Worm (Caenorhabditis elegans): ENCODE data around the gene nhr-18.

nhr-18 gene

DNA sequence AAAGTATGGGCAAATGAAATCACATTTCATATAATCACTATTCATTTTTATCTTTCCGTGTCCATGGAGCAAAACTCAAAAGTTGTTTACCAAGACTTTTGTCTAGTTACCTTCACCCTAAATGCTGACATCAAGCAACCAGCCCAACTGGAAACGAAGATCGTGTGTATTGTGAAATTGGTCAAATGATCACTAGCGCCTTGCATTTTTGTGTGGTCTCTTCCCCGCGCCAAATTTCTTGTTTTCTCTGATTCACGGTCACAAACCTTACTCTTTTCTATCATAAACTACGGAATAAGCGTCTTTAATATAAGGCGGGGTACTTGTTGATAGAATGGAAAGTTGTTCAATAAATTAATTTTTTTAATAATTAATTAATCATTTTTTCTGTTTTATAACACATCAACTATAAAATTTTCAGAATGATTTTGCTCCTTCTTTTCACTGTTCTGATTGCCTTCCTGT is 23.2 kb downstream of the nhr-18 start, which contains the start of gene cyp-33C7 (continued):
- 0 out of 2 replicates have a peak, but pooled peaks have one; percentile 39 for TF ChIP-seq tra-1 (GFP tag; IDR thresholded peaks at IDR 0.05)
- TF ChIP-seq ceh-28 (tag; optimal IDR thresholded peaks at IDR 0.05), result no peak
- no peak for TF ChIP-seq attf-4 (tag; optimal IDR thresholded peaks at IDR 0.05)

DNA sequence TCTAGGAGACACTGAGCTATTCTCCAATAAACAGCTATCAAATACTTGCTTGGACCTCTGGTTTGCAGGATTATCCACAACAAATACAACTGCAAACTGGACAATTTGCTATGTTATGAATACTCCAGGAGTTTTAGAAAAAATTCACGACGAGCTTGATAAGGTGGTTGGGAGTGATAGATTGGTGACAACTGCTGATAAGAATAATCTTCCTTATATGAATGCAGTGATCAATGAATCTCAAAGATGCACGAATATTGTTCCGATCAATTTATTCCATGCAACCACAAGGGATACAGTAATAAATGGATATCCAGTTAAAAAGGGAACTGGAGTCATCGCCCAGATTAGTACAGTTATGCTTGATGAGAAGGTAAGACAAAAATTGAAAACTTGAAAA is 24.8 kb downstream of the nhr-18 start:
- TF ChIP-seq Y75B8A.6 (GFP tag; IDR thresholded peaks at IDR 0.05), result no peak
- TF ChIP-seq dpl-1 (GFP tag; optimal IDR thresholded peaks at IDR 0.05), result no peak
- no peak for TF ChIP-seq R02D3.7 (tag; optimal IDR thresholded peaks at IDR 0.05)
- peak; percentile 73 for TF ChIP-seq dmd-6 (GFP tag; IDR thresholded peaks at IDR 0.05)
- TF ChIP-seq ceh-44 (GFP tag; IDR thresholded peaks at IDR 0.05), result no peak
- no peak for TF ChIP-seq nhr-11 (tag; optimal IDR thresholded peaks at IDR 0.05)
- no peak for TF ChIP-seq T26A8.4 (GFP tag; IDR thresholded peaks at IDR 0.05)
- TF ChIP-seq pqm-1 (tag; optimal IDR thresholded peaks at IDR 0.05), result peak; percentile 7
- TF ChIP-seq dve-1 (tag; optimal IDR thresholded peaks at IDR 0.05; ENCODE audit: insufficient read depth), result peak; percentile 8
- no peak for TF ChIP-seq ama-1 (optimal IDR thresholded peaks at IDR 0.05)
- no peak for TF ChIP-seq ztf-11 (tag; optimal IDR thresholded peaks at IDR 0.05)
- TF ChIP-seq egl-43 (GFP tag; IDR thresholded peaks at IDR 0.05), result no peak
- TF ChIP-seq snpc-4 (tag; optimal IDR thresholded peaks at IDR 0.05), result no peak
- no peak for TF ChIP-seq Y5F2A.4 (GFP tag; optimal IDR thresholded peaks at IDR 0.05)
- TF ChIP-seq daf-16 (GFP tag; optimal IDR thresholded peaks at IDR 0.05), result no peak
- TF ChIP-seq daf-16 (tag; optimal IDR thresholded peaks at IDR 0.05), result peak; percentile 19
- TF ChIP-seq egl-27 (tag; optimal IDR thresholded peaks at IDR 0.05), result no peak
- no peak for TF ChIP-seq nhr-102 (tag; optimal IDR thresholded peaks at IDR 0.05)
- no peak for TF ChIP-seq lim-7 (GFP tag; IDR thresholded peaks at IDR 0.05)
- no peak for TF ChIP-seq pha-4 (GFP tag; IDR thresholded peaks at IDR 0.05)
- no peak for TF ChIP-seq pha-4 (tag; optimal IDR thresholded peaks at IDR 0.05)

DNA sequence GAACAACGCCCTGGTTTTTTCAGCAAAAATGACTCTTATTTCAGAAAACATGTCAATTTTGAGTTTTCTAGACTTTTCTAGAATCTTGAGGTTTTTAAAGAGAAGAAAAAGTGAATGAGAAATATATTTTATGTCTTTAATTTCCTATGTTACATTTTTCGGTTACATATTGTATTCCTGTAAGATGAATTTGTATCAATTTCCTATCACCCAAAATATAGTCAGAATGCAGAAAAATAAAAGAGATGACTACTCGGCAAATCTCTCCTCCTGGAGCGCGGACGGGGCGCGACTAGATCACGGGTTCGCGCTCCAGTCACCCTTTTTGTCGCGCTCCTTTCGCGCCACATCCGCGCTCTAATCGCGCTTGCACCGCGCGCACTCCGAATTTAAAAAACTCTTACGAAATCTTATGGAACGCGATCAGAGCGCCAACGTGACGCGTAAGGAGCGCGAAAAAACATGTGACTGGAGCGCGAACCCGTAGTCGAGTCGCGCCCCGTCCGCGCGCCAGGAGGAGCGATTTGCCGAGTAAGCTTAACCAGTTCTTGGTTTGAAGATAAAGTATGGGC is 27.6 kb downstream of the nhr-18 start, which contains the start of gene str-253:
Gene str-253 (minus strand): TSS at position 51 of the 572 bp plus-strand sequence.
- TF ChIP-seq F49E8.2 (tag; optimal IDR thresholded peaks at IDR 0.05; ENCODE audit: borderline replicate concordance) (no peak), set-16 (GFP tag; IDR thresholded peaks at IDR 0.05) (peak; percentile 72), unc-62 (GFP tag; optimal IDR thresholded peaks at IDR 0.05 in 1 of 2) (peak in 1 of 2 experiments; percentile 82), unc-62 (tag; optimal IDR thresholded peaks at IDR 0.05) (no peak), arid-1 (GFP tag; conservative IDR thresholded peaks at IDR 0.05) (no peak), mxl-3 (GFP tag; optimal IDR thresholded peaks at IDR 0.05) (no peak), T26A8.4 (GFP tag; IDR thresholded peaks at IDR 0.05) (no peak), lin-38 (GFP tag; IDR thresholded peaks at IDR 0.05) (no peak), vab-7 (GFP tag; IDR thresholded peaks at IDR 0.05) (no peak)

DNA sequence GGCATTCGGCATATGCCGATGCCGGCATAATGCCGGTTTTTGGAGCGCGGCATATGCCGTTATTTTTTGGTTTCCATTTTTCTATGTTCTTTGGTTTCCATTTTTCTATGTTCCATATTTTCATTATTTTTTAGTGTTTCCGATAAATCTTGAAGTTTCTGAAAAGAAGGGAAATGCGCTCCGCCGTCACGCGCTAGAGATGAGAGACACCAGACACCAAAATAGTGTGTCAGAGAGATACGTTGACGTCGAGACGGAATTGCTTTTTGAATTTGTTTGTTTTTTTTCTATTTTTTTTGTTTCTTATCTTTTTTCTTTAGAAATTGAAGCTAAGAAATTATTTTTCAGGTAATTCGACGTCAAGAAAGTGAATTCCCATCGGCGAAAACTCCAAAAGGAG is 28.2 kb downstream of the nhr-18 start, which contains the start of gene F41B5.1:
Gene F41B5.1 (plus strand): TSS at position 343 of the 400 bp plus-strand sequence.
- peak; percentile 73 for TF ChIP-seq lin-38 (GFP tag; IDR thresholded peaks at IDR 0.05)

DNA sequence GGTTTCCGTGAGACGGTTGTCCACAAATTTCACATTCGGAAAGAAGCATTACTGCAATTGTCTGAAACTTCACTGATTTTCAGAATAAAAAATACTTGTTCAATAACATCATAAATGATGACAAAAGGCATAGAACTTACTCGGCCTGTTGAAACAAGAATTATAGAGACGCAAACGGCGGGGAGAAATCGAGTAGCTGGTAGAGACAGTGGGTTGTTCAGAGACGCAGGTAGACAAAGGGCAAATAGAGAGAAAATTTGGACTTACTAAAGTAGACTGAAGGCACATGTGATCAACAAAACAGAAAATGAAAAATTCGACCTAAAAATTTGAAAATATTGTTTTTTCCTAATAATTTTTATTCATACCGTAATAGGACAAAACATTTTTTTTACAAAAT is 32.7 kb downstream of the nhr-18 start, which contains the start of gene nhr-182:
Gene nhr-182 (minus strand): TSS at position 178 of the 400 bp plus-strand sequence.
- TF ChIP-seq dve-1 (tag; optimal IDR thresholded peaks at IDR 0.05; ENCODE audit: insufficient read depth), result peak; percentile 53
- TF ChIP-seq ztf-7 (tag; optimal IDR thresholded peaks at IDR 0.05), result no peak
- peak; percentile 60 for TF ChIP-seq hlh-30 (tag; optimal IDR thresholded peaks at IDR 0.05; ENCODE audit: insufficient read depth)
- peak; percentile 14 for TF ChIP-seq hlh-11 (tag; optimal IDR thresholded peaks at IDR 0.05)
- peak; percentile 10 for TF ChIP-seq mes-2 (tag; optimal IDR thresholded peaks at IDR 0.05; ENCODE audit: poor library complexity, severe bottlenecking)
- TF ChIP-seq dmd-6 (GFP tag; IDR thresholded peaks at IDR 0.05), result peak; percentile 18; the same call in 1 of the 2 replicates
- TF ChIP-seq vab-7 (GFP tag; IDR thresholded peaks at IDR 0.05), result no peak
- no peak for TF ChIP-seq mxl-2 (GFP tag; conservative IDR thresholded peaks at IDR 0.05)
- TF ChIP-seq madf-9 (GFP tag; conservative IDR thresholded peaks at IDR 0.05), result no peak
- TF ChIP-seq nhr-28 (tag; optimal IDR thresholded peaks at IDR 0.05), result peak; percentile 25
- TF ChIP-seq daf-16 (GFP tag; optimal IDR thresholded peaks at IDR 0.05), result no peak
- peak; percentile 66 for TF ChIP-seq daf-16 (tag; optimal IDR thresholded peaks at IDR 0.05)
